Worm (Caenorhabditis elegans) whole organism, young adult: ENCODE results near the gene srw-1.

Experiments used
- Y67H2A.10 ChIP-seq: fragments of 200-800 bp; sonication (Bioruptor generic); conservative IDR thresholded peaks from 2 replicates; pipeline ENCODE4 v1.3.6; 2022; ENCODE audit warnings: missing genetic modification reagents, missing genetic modification characterization, missing compliant biosample characterization
- ama-1 ChIP-seq, 3 experiments: fragments of 150-350 bp in 1 of 3; sonication (generic microtip) in 2 of 3; optimal IDR thresholded peaks; 2 replicates each; lab custom pipeline; 2014 to 2018; ENCODE audit warnings: missing biosample characterization in 2 of 3, missing genetic modification characterization in 2 of 3, missing genetic modification reagents in 2 of 3
- ceh-91 ChIP-seq: fragments of 200-800 bp; sonication (Bioruptor generic); IDR thresholded peaks from 2 replicates; pipeline ENCODE4 v1.3.6; 2022; ENCODE audit warnings: missing genetic modification reagents, missing genetic modification characterization, missing compliant biosample characterization
- nfya-1 ChIP-seq: sonication (generic microtip); optimal IDR thresholded peaks from 2 replicates; lab custom pipeline; 2017; ENCODE audit warnings: antibody characterized with exemption, missing compliant biosample characterization, missing genetic modification characterization, borderline replicate concordance; ENCODE audit not compliant: insufficient read depth
- somi-1 ChIP-seq: fragments of 200-800 bp; sonication (Bioruptor generic); optimal IDR thresholded peaks from 2 replicates; lab custom pipeline; 2018; ENCODE audit warnings: mild to moderate bottlenecking, missing genetic modification characterization, missing compliant biosample characterization
- unc-130 ChIP-seq: sonication (generic microtip); optimal IDR thresholded peaks from 2 replicates; lab custom pipeline; 2016; ENCODE audit warnings: missing genetic modification reagents, missing genetic modification characterization, missing compliant biosample characterization

DNA sequence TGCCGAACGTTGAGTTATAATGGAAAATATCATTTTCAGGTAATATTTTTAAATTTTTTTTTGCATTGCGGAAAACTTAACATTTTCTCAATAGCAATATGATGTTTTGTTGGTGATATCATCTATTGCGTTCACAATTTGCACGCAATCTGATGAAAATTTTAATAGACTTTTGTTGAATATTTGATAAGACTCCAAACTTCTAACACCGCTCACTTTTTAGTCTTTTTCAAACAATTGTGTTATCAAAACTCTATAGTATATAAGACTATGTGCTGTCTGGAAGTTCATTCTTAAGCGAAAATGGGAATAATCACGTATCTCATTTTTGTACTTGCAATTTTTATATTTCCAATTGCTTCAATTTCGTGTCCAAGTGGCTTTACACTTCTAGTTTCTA, 22.6 kb upstream of the srw-1 start, which contains the start of gene clec-47:
- no peak for TF ChIP-seq Y67H2A.10 (GFP tag; lab: Robert Waterston, UW)
- no peak for TF ChIP-seq unc-130 (GFP tag; lab: Kevin White, UChicago)
- TF ChIP-seq somi-1 (GFP tag; lab: Kevin White, UChicago): no peak
- no peak for TF ChIP-seq nfya-1 (tag; lab: Kevin White, UChicago)
- no peak for TF ChIP-seq ama-1 (optimal IDR thresholded peaks at IDR 0.05; lab: Kevin White, UChicago)
- no peak for TF ChIP-seq ama-1 (GFP tag; optimal IDR thresholded peaks at IDR 0.05; lab: Kevin White, UChicago)
- no peak for TF ChIP-seq ceh-91 (GFP tag; lab: Robert Waterston, UW)
